Fruit fly (Drosophila melanogaster) whole organism, embryonic: ENCODE data around the gene CG2889.

Experiments
- Aef1 ChIP-seq: fragments of 200-800 bp; sonication (Bioruptor generic); IDR thresholded peaks from 3 replicates; pipeline ENCODE4 v1.3.6; 2022; ENCODE audit warnings: missing biosample characterization, missing genetic modification characterization
- B-H1 ChIP-seq: fragments of 200-800 bp; sonication (Bioruptor generic); IDR thresholded peaks from 3 replicates; pipeline ENCODE4 v1.3.6; 2022; ENCODE audit warnings: missing biosample characterization, missing genetic modification characterization
- CG12391 ChIP-seq: fragments of 200-800 bp; sonication (Bioruptor generic); optimal IDR thresholded peaks from 3 replicates; lab custom pipeline; 2018; ENCODE audit warnings: missing biosample characterization, mild to moderate bottlenecking, missing genetic modification characterization, moderate library complexity
- CG12744 ChIP-seq: fragments of 200-800 bp; sonication (Bioruptor generic); optimal IDR thresholded peaks from 2 replicates; lab custom pipeline; 2016; ENCODE audit warnings: missing biosample characterization, missing genetic modification characterization
- CG13296 ChIP-seq: fragments of 200-800 bp; sonication (Bioruptor generic); optimal IDR thresholded peaks from 3 replicates; lab custom pipeline; 2018; ENCODE audit warnings: missing biosample characterization, mild to moderate bottlenecking, missing genetic modification characterization
- CG13775 ChIP-seq: fragments of 200-800 bp; sonication (Bioruptor generic); optimal IDR thresholded peaks from 3 replicates; lab custom pipeline; 2017; ENCODE audit warnings: missing biosample characterization, mild to moderate bottlenecking, missing genetic modification characterization
- CG14441 ChIP-seq: fragments of 200-800 bp; sonication (Bioruptor generic); IDR thresholded peaks from 2 replicates; pipeline ENCODE4 v1.3.6; 2022; ENCODE audit warnings: missing biosample characterization, missing genetic modification characterization
- CG18476 ChIP-seq: fragments of 200-800 bp; sonication (Bioruptor generic); optimal IDR thresholded peaks from 2 replicates; lab custom pipeline; 2016; ENCODE audit warnings: missing biosample characterization, mild to moderate bottlenecking, missing genetic modification characterization
- CG4282 ChIP-seq: fragments of 200-800 bp; sonication (Bioruptor generic); optimal IDR thresholded peaks from 2 replicates; lab custom pipeline; 2016; ENCODE audit warnings: missing biosample characterization, missing genetic modification characterization
- CG4360 ChIP-seq: fragments of 200-800 bp; sonication (Bioruptor generic); IDR thresholded peaks from 2 replicates; pipeline ENCODE4 v1.3.6; 2022; ENCODE audit warnings: missing biosample characterization, missing genetic modification characterization
- CG4854 ChIP-seq: fragments of 200-800 bp; sonication (Bioruptor generic); optimal IDR thresholded peaks from 2 replicates; lab custom pipeline; 2016; ENCODE audit warnings: missing biosample characterization, missing genetic modification characterization, inconsistent platforms
- CG9609 ChIP-seq: fragments of 200-800 bp; sonication (Bioruptor generic); optimal IDR thresholded peaks from 3 replicates; lab custom pipeline; 2016; ENCODE audit warnings: missing biosample characterization, missing genetic modification characterization
- Dp ChIP-seq: fragments of 200-800 bp; sonication (Bioruptor generic); optimal IDR thresholded peaks from 2 replicates; lab custom pipeline; 2018; ENCODE audit warnings: missing biosample characterization, mild to moderate bottlenecking, missing genetic modification characterization, moderate library complexity
- Fer1 ChIP-seq: fragments of 200-800 bp; sonication (Bioruptor generic); optimal IDR thresholded peaks from 2 replicates; lab custom pipeline; 2017; ENCODE audit warnings: missing biosample characterization, mild to moderate bottlenecking, missing genetic modification characterization
- H2.0 ChIP-seq: fragments of 200-800 bp; sonication (Bioruptor generic); IDR thresholded peaks from 2 replicates; pipeline ENCODE4 v1.3.6; 2022; ENCODE audit warnings: missing biosample characterization, missing genetic modification characterization
- HLH4C ChIP-seq: fragments of 200-800 bp; sonication (Bioruptor generic); IDR thresholded peaks from 3 replicates; pipeline ENCODE4 v1.3.6; 2022; ENCODE audit warnings: missing biosample characterization, missing genetic modification characterization; ENCODE audit not compliant: partially characterized antibody
- Kr ChIP-seq: fragments of 200-800 bp; sonication (Bioruptor generic); optimal IDR thresholded peaks from 2 replicates; lab custom pipeline; 2017; ENCODE audit warnings: missing biosample characterization, mild to moderate bottlenecking, missing genetic modification characterization
- Lhr ChIP-seq: fragments of 200-800 bp; sonication (Bioruptor generic); optimal IDR thresholded peaks from 3 replicates; lab custom pipeline; 2017; ENCODE audit warnings: mild to moderate bottlenecking, missing biosample characterization, missing genetic modification reagents, missing genetic modification characterization
- Lpt ChIP-seq: fragments of >200 bp; optimal IDR thresholded peaks from 2 replicates; lab custom pipeline; 2018; ENCODE audit warnings: missing biosample characterization, missing genetic modification characterization
- Med ChIP-seq: fragments of 200-800 bp; sonication (Bioruptor generic); peaks from one replicate; lab custom pipeline; 2016; ENCODE audit warnings: missing biosample characterization, missing genetic modification characterization, mild to moderate bottlenecking, inconsistent platforms, moderate library complexity
- Myb ChIP-seq: fragments of 200-800 bp; sonication (Bioruptor generic); optimal IDR thresholded peaks from 2 replicates; lab custom pipeline; 2016; ENCODE audit warnings: missing biosample characterization, missing genetic modification characterization
- Spps ChIP-seq: fragments of 200-800 bp; sonication (Bioruptor generic); optimal IDR thresholded peaks from 2 replicates; lab custom pipeline; 2018; ENCODE audit warnings: missing biosample characterization, mild to moderate bottlenecking, missing genetic modification characterization
- ase ChIP-seq: fragments of 200-800 bp; sonication (Bioruptor generic); IDR thresholded peaks from 3 replicates; pipeline ENCODE4 v1.3.6; 2022; ENCODE audit warnings: missing biosample characterization, missing genetic modification characterization
- ato ChIP-seq: fragments of 200-800 bp; sonication (Bioruptor generic); IDR thresholded peaks from 2 replicates; pipeline ENCODE4 v1.3.6; 2022; ENCODE audit warnings: missing biosample characterization, missing genetic modification characterization; ENCODE audit not compliant: partially characterized antibody
- bigmax ChIP-seq: fragments of 200-800 bp; sonication (Bioruptor generic); optimal IDR thresholded peaks from 2 replicates; lab custom pipeline; 2018; ENCODE audit warnings: missing biosample characterization, mild to moderate bottlenecking, missing genetic modification characterization
- bsh ChIP-seq, 2 experiments: fragments of 200-800 bp; sonication (Bioruptor generic); optimal IDR thresholded peaks; 2 replicates each; lab custom pipeline; 2017 to 2018; ENCODE audit warnings: mild to moderate bottlenecking in 2 of 2, missing biosample characterization in 2 of 2, missing genetic modification characterization in 2 of 2, moderate library complexity in 1 of 2
- cas ChIP-seq: fragments of 200-800 bp; sonication (Bioruptor generic); IDR thresholded peaks from 2 replicates; pipeline ENCODE4 v1.3.6; 2022; ENCODE audit warnings: missing biosample characterization, missing genetic modification characterization
- chn ChIP-seq: fragments of 200-800 bp; sonication (Bioruptor generic); optimal IDR thresholded peaks from 2 replicates; lab custom pipeline; 2016; ENCODE audit warnings: missing biosample characterization, missing genetic modification characterization
- dpn ChIP-seq, 2 experiments: fragments of 200-800 bp; sonication (Bioruptor generic); optimal IDR thresholded peaks; 3 replicates each; lab custom pipeline; 2016; ENCODE audit warnings: missing biosample characterization in 2 of 2, missing genetic modification characterization in 2 of 2
- dysf ChIP-seq: fragments of 200-800 bp; sonication (Bioruptor generic); IDR thresholded peaks from 3 replicates; pipeline ENCODE4 v1.3.6; 2022; ENCODE audit warnings: missing biosample characterization, missing genetic modification characterization
- en ChIP-seq: fragments of 200-800 bp; sonication (Bioruptor generic); optimal IDR thresholded peaks from 2 replicates; lab custom pipeline; 2016; ENCODE audit warnings: missing biosample characterization, missing genetic modification characterization
- ewg ChIP-seq: fragments of 200-800 bp; sonication (Bioruptor generic); optimal IDR thresholded peaks from 3 replicates; lab custom pipeline; 2017; ENCODE audit warnings: mild to moderate bottlenecking, missing biosample characterization, missing genetic modification reagents, missing genetic modification characterization
- hb ChIP-seq: fragments of 200-800 bp; sonication (Bioruptor generic); IDR thresholded peaks from 3 replicates; pipeline ENCODE4 v1.3.6; 2022; ENCODE audit warnings: missing biosample characterization, missing genetic modification characterization; ENCODE audit not compliant: partially characterized antibody
- kay ChIP-seq: fragments of 200-800 bp; sonication (Bioruptor generic); optimal IDR thresholded peaks from 2 replicates; lab custom pipeline; 2016; ENCODE audit warnings: missing biosample characterization, missing genetic modification characterization
- lab ChIP-seq: fragments of 200-800 bp; sonication (Bioruptor generic); optimal IDR thresholded peaks from 3 replicates; lab custom pipeline; 2017; ENCODE audit warnings: missing biosample characterization, missing genetic modification characterization, mild to moderate bottlenecking, moderate library complexity, missing genetic modification reagents
- lilli ChIP-seq: fragments of 200-800 bp; sonication (Bioruptor generic); optimal IDR thresholded peaks from 3 replicates; lab custom pipeline; 2016; ENCODE audit warnings: missing biosample characterization, missing genetic modification characterization
- nmo ChIP-seq: fragments of 200-800 bp; sonication (Bioruptor generic); optimal IDR thresholded peaks from 2 replicates; lab custom pipeline; 2018; ENCODE audit warnings: missing biosample characterization, mild to moderate bottlenecking, missing genetic modification characterization, moderate library complexity
- nom ChIP-seq: fragments of 200-800 bp; sonication (Bioruptor generic); optimal IDR thresholded peaks from 2 replicates; lab custom pipeline; 2017; ENCODE audit warnings: missing biosample characterization, missing genetic modification characterization, mild to moderate bottlenecking, moderate library complexity, missing genetic modification reagents
- ro ChIP-seq: fragments of 200-800 bp; sonication (Bioruptor generic); IDR thresholded peaks from 2 replicates; pipeline ENCODE4 v1.3.6; 2022; ENCODE audit warnings: missing biosample characterization, missing genetic modification characterization
- sens ChIP-seq: fragments of 200-800 bp; sonication (Bioruptor generic); peaks from one replicate; lab custom pipeline; 2016; ENCODE audit warnings: missing biosample characterization, missing genetic modification characterization
- sna ChIP-seq: fragments of 200-800 bp; sonication (Bioruptor generic); IDR thresholded peaks from 2 replicates; pipeline ENCODE4 v1.3.6; 2022; ENCODE audit warnings: missing biosample characterization, missing genetic modification characterization; ENCODE audit not compliant: partially characterized antibody
- stwl ChIP-seq: fragments of 200-800 bp; sonication (Bioruptor generic); optimal IDR thresholded peaks from 3 replicates; lab custom pipeline; 2018; ENCODE audit warnings: missing biosample characterization, mild to moderate bottlenecking, missing genetic modification characterization, moderate library complexity
- ttk ChIP-seq: fragments of 200-800 bp; sonication (Bioruptor generic); IDR thresholded peaks from 2 replicates; pipeline ENCODE4 v2.1.2; 2022; ENCODE audit warnings: missing biosample characterization, missing genetic modification characterization
- vfl ChIP-seq: fragments of 200-800 bp; sonication (Bioruptor generic); optimal IDR thresholded peaks from 2 replicates; lab custom pipeline; 2016; ENCODE audit warnings: missing biosample characterization, missing genetic modification characterization
- z ChIP-seq: fragments of 200-800 bp; sonication (Bioruptor generic); IDR thresholded peaks from 3 replicates; pipeline ENCODE4 v1.3.6; 2022; ENCODE audit warnings: missing biosample characterization, missing genetic modification characterization
- zf30C ChIP-seq: fragments of 200-800 bp; sonication (Bioruptor generic); optimal IDR thresholded peaks from 3 replicates; lab custom pipeline; 2018; ENCODE audit warnings: missing biosample characterization, mild to moderate bottlenecking, missing genetic modification characterization

Gene CG2889

DNA sequence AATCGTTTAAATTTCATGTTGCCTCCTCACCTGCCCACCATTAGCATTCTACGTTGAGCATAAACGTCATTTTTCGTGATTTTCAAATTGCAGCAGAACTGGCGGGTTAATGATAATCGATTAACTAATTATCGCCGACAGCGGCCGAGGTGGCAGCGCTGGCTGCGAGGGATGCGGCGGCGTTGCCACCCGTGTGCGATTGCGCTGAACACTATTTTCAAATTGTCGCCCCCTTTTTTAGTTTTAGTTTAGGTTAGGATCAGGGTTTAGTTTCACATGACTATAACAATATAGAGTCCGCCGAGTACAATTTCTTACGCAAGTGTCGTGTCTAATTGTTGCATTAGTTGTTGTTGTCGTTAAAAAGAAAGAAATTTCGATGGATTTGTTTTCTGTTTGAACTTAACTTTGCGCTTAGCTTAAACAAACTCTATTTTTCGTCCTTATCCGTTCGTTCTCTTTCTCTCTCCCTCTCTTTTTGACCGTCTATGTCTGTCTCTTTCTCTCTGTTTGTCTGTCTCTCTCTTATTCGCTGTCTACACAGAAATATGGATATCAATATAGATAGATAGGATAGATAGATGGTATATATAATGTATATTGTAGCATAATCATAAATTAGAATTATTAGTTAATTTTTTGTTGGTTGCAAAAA lies 10.6 kb upstream of the CG2889 start (continued):
- peak; percentile 32 for TF ChIP-seq Fer1 (GFP tag; lab: Kevin White, UChicago)
- peak; percentile 47 for TF ChIP-seq Myb
- TF ChIP-seq en (GFP tag; lab: Kevin White, UChicago) = peak; percentile 52
- no peak for TF ChIP-seq zf30C (GFP tag; lab: Kevin White, UChicago)
- TF ChIP-seq B-H1 = no peak
- TF ChIP-seq bigmax (GFP tag; lab: Kevin White, UChicago) = peak; percentile 91
- TF ChIP-seq kay = no peak
- no peak for TF ChIP-seq dpn (GFP tag; optimal IDR thresholded peaks at IDR 0.05; lab: Kevin White, UChicago)
- no peak for TF ChIP-seq H2.0 (GFP tag; lab: Robert Waterston, UW)
- TF ChIP-seq hb (GFP tag; lab: Robert Waterston, UW) = no peak
- TF ChIP-seq CG9609 (GFP tag; lab: Kevin White, UChicago) = no peak
- peak; percentile 37 for TF ChIP-seq lilli (GFP tag; lab: Kevin White, UChicago)
- no peak for TF ChIP-seq Spps (tag; lab: Kevin White, UChicago)
- peak; percentile 41 for TF ChIP-seq ewg (GFP tag; lab: Kevin White, UChicago)

DNA sequence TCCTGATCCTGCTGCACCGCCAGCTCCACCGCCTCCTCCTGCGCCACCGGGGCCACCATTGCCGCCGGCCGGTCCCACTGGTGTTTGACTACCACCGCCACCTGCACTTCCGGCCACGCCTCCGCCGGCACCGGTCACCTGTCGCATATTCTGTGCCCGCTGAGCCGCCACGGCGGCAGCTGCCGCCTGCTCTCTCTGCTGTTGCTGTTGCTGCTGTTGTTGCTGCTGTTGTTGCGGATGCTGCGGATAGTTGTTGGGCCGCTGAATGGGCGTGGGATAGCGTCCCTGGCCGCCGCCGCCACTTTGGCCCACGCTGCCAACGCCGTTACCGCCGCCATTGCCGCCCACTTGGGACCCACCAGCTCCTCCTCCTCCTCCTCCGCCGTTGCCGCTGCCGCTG lies 9.2 kb upstream of the CG2889 start:
- TF ChIP-seq Lhr (GFP tag; lab: Kevin White, UChicago) (no peak), Med (GFP tag; lab: Kevin White, UChicago) (peak; percentile 63)

DNA sequence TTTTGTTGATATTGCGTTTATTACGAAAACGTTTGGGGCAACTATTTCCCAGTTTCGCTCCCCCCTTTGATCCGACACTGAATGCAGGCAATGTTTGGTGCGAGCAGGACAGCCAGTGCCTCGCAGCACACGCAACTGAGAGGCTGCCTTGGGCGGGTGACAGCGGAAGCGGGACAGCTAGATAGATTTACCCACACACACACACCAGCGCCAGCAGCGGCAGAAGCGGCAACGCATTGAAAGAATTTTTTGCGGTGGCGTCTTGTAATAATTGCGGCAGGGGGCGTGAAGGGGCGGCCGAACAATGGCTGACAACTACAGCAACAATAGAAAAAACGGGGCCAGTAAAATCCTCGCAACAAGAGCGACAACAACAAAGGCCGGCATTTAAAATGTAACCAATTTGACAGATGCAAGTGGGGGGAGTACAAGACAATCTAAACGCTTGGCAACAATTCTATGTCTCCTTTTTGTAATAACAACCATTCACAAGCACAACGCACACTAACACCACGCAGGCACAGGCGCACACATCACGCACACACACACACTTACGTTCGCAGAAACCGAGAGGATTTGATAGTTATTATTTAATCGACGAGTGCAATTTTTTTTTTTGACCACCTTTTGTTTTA lies 1.0 kb upstream of the CG2889 start:
- no peak for TF ChIP-seq vfl (GFP tag; lab: Kevin White, UChicago)
- 0 out of 2 replicates have a peak, but pooled peaks have one; percentile 18 for TF ChIP-seq ato (GFP tag; lab: Robert Waterston, UW)
- no peak for TF ChIP-seq CG18476 (GFP tag; lab: Kevin White, UChicago)
- no peak for TF ChIP-seq CG13296 (GFP tag; lab: Kevin White, UChicago)
- TF ChIP-seq CG13775 (GFP tag; lab: Kevin White, UChicago) = no peak
- TF ChIP-seq CG12744 (GFP tag; lab: Kevin White, UChicago) = no peak
- peak; percentile 9 for TF ChIP-seq nom (GFP tag; lab: Kevin White, UChicago)
- TF ChIP-seq CG12391 (tag; lab: Kevin White, UChicago) = no peak
- TF ChIP-seq Dp (GFP tag; lab: Kevin White, UChicago) = no peak
- TF ChIP-seq cas (GFP tag; lab: Robert Waterston, UW) = no peak
- no peak for TF ChIP-seq ttk (GFP tag; lab: Robert Waterston, UW)
- TF ChIP-seq nmo (GFP tag; lab: Kevin White, UChicago) = peak; percentile 25
- no peak for TF ChIP-seq dysf (GFP tag; lab: Robert Waterston, UW)
- no peak for TF ChIP-seq ase (GFP tag; lab: Robert Waterston, UW)
- no peak for TF ChIP-seq bsh (GFP tag; optimal IDR thresholded peaks at IDR 0.05; lab: Kevin White, UChicago)
- no peak for TF ChIP-seq sna (GFP tag; lab: Robert Waterston, UW)
- no peak for TF ChIP-seq HLH4C
- no peak for TF ChIP-seq ro (GFP tag; lab: Robert Waterston, UW)
- no peak for TF ChIP-seq Lpt (GFP tag; lab: Kevin White, UChicago)
- peak; percentile 42; the same call in 1 of the 2 replicates for TF ChIP-seq CG4360
- TF ChIP-seq Aef1 = no peak
- no peak for TF ChIP-seq lab (GFP tag; lab: Kevin White, UChicago)
- TF ChIP-seq Kr (GFP tag; lab: Kevin White, UChicago) = no peak
- TF ChIP-seq CG14441 = no peak
- TF ChIP-seq stwl (tag; lab: Kevin White, UChicago) = peak; percentile 35
- TF ChIP-seq CG4282 (GFP tag; lab: Kevin White, UChicago) = no peak
- TF ChIP-seq sens (GFP tag; lab: Kevin White, UChicago) = peak; percentile 51
- TF ChIP-seq chn (GFP tag; lab: Kevin White, UChicago) = peak; percentile 18
- TF ChIP-seq B-H1 = no peak
- TF ChIP-seq z (GFP tag; lab: Robert Waterston, UW) = no peak
- no peak for TF ChIP-seq CG4854 (GFP tag; lab: Kevin White, UChicago)
